Fruit fly (Drosophila melanogaster) whole organism, prepupa: ENCODE measurements around the gene CG12535.

Experiments used
- Blimp-1 ChIP-seq: fragments of 200-800 bp; sonication (Bioruptor generic); optimal IDR thresholded peaks from 3 replicates; lab custom pipeline; 2017; ENCODE audit warnings: missing biosample characterization, missing genetic modification characterization, mild to moderate bottlenecking, moderate library complexity, missing genetic modification reagents
- CG10631 ChIP-seq: fragments of 200-800 bp; sonication (Bioruptor generic); optimal IDR thresholded peaks from 2 replicates; lab custom pipeline; 2016; ENCODE audit warnings: missing biosample characterization, missing genetic modification characterization
- CG10669 ChIP-seq: fragments of 200-800 bp; sonication (Bioruptor generic); optimal IDR thresholded peaks from 3 replicates; lab custom pipeline; 2018; ENCODE audit warnings: missing biosample characterization, mild to moderate bottlenecking, missing genetic modification characterization, moderate library complexity
- CG11294 ChIP-seq: fragments of 200-800 bp; sonication (Bioruptor generic); IDR thresholded peaks from 2 replicates; pipeline ENCODE4 v1.3.6; 2022; ENCODE audit warnings: missing biosample characterization, missing genetic modification characterization
- CG11762 ChIP-seq: fragments of 200-800 bp; sonication (Bioruptor generic); optimal IDR thresholded peaks from 3 replicates; lab custom pipeline; 2016; ENCODE audit warnings: missing biosample characterization, missing genetic modification characterization; ENCODE audit not compliant: insufficient read depth
- CG11902 ChIP-seq: fragments of 200-800 bp; sonication (Bioruptor generic); optimal IDR thresholded peaks from 3 replicates; lab custom pipeline; 2016; ENCODE audit warnings: missing biosample characterization, missing genetic modification characterization
- CG15336 ChIP-seq: fragments of 200-800 bp; sonication (Bioruptor generic); IDR thresholded peaks from 2 replicates; pipeline ENCODE4 v1.3.6; 2022; ENCODE audit warnings: missing biosample characterization, missing genetic modification characterization
- CG1621 ChIP-seq: fragments of 200-800 bp; sonication (Bioruptor generic); optimal IDR thresholded peaks from 3 replicates; lab custom pipeline; 2018; ENCODE audit warnings: missing biosample characterization, mild to moderate bottlenecking, missing genetic modification characterization
- CG16779 ChIP-seq: fragments of 200-800 bp; sonication (Bioruptor generic); optimal IDR thresholded peaks from 3 replicates; lab custom pipeline; 2017; ENCODE audit warnings: missing biosample characterization, mild to moderate bottlenecking, missing genetic modification characterization
- CG3032 ChIP-seq: fragments of 200-800 bp; optimal IDR thresholded peaks from 2 replicates; lab custom pipeline; 2019; ENCODE audit warnings: missing biosample characterization, mild to moderate bottlenecking, missing genetic modification characterization, moderate library complexity
- CG31627 ChIP-seq: fragments of 200-800 bp; sonication (Bioruptor generic); optimal IDR thresholded peaks from 3 replicates; lab custom pipeline; 2016; ENCODE audit warnings: missing biosample characterization, missing genetic modification characterization
- CG34406 ChIP-seq: fragments of 200-800 bp; sonication (Bioruptor generic); optimal IDR thresholded peaks from 3 replicates; lab custom pipeline; 2016; ENCODE audit warnings: missing biosample characterization, missing genetic modification characterization
- CG3919 ChIP-seq: fragments of 200-800 bp; sonication (Bioruptor generic); optimal IDR thresholded peaks from 3 replicates; lab custom pipeline; 2016; ENCODE audit warnings: missing biosample characterization, missing genetic modification characterization
- CG4318 ChIP-seq: fragments of 200-800 bp; sonication (Bioruptor generic); optimal IDR thresholded peaks from 3 replicates; lab custom pipeline; 2017; ENCODE audit warnings: missing biosample characterization, mild to moderate bottlenecking, missing genetic modification characterization
- CG6163 ChIP-seq: fragments of 200-800 bp; sonication (Bioruptor generic); IDR thresholded peaks from 3 replicates; pipeline ENCODE4 v1.3.6; 2022; ENCODE audit warnings: missing biosample characterization, missing genetic modification characterization
- CG6276 ChIP-seq: fragments of 200-800 bp; sonication (Bioruptor generic); optimal IDR thresholded peaks from 2 replicates; lab custom pipeline; 2017; ENCODE audit warnings: missing biosample characterization, mild to moderate bottlenecking, missing genetic modification characterization
- CG6792 ChIP-seq: fragments of 200-800 bp; sonication (Bioruptor generic); optimal IDR thresholded peaks from 3 replicates; lab custom pipeline; 2016; ENCODE audit warnings: missing biosample characterization, missing genetic modification characterization
- CG7368 ChIP-seq: fragments of 200-800 bp; sonication (Bioruptor generic); optimal IDR thresholded peaks from 3 replicates; lab custom pipeline; 2016; ENCODE audit warnings: missing biosample characterization, missing genetic modification characterization
- CG8119 ChIP-seq: fragments of 200-800 bp; sonication (Bioruptor generic); IDR thresholded peaks from 3 replicates; pipeline ENCODE4 v1.3.6; 2022; ENCODE audit warnings: missing biosample characterization, missing genetic modification characterization
- CG8319 ChIP-seq: fragments of 200-800 bp; sonication (Bioruptor generic); optimal IDR thresholded peaks from 3 replicates; lab custom pipeline; 2016; ENCODE audit warnings: missing biosample characterization, missing genetic modification characterization
- CG8632 ChIP-seq: fragments of 200-800 bp; sonication (Bioruptor generic); optimal IDR thresholded peaks from 3 replicates; lab custom pipeline; 2016; ENCODE audit warnings: missing biosample characterization, missing genetic modification characterization
- CG9139 ChIP-seq: fragments of 200-800 bp; sonication (Bioruptor generic); optimal IDR thresholded peaks from 3 replicates; lab custom pipeline; 2017; ENCODE audit warnings: missing biosample characterization, mild to moderate bottlenecking, missing genetic modification characterization
- Eip78C ChIP-seq: fragments of 200-800 bp; sonication (Bioruptor generic); peaks from one replicate; lab custom pipeline; 2016; ENCODE audit warnings: missing biosample characterization, missing genetic modification characterization
- Eip93F ChIP-seq: fragments of 200-800 bp; sonication (Bioruptor generic); optimal IDR thresholded peaks from 2 replicates; lab custom pipeline; 2016; ENCODE audit warnings: missing biosample characterization, mild to moderate bottlenecking, missing genetic modification characterization
- Ets21C ChIP-seq: fragments of 200-800 bp; sonication (Bioruptor generic); optimal IDR thresholded peaks from 3 replicates; lab custom pipeline; 2016; ENCODE audit warnings: missing biosample characterization, missing genetic modification characterization
- Gug ChIP-seq: fragments of 200-800 bp; sonication (Bioruptor generic); IDR thresholded peaks from 2 replicates; pipeline ENCODE4 v1.3.6; 2022; ENCODE audit warnings: missing biosample characterization, missing genetic modification characterization
- Hr38 ChIP-seq: sonication (Bioruptor generic); optimal IDR thresholded peaks from 2 replicates; lab custom pipeline; 2016; ENCODE audit warnings: missing biosample characterization, missing genetic modification characterization
- Hr39 ChIP-seq: fragments of 200-800 bp; sonication (Bioruptor generic); optimal IDR thresholded peaks from 2 replicates; lab custom pipeline; 2016; ENCODE audit warnings: missing biosample characterization, missing genetic modification characterization
- Lpt ChIP-seq: fragments of 200-800 bp; sonication (Bioruptor generic); optimal IDR thresholded peaks from 3 replicates; lab custom pipeline; 2016; ENCODE audit warnings: missing biosample characterization, missing genetic modification characterization
- Met ChIP-seq: fragments of 200-800 bp; sonication (Bioruptor generic); optimal IDR thresholded peaks from 3 replicates; lab custom pipeline; 2016; ENCODE audit warnings: missing biosample characterization, missing genetic modification characterization
- Smox ChIP-seq: fragments of 200-800 bp; sonication (Bioruptor generic); optimal IDR thresholded peaks from 3 replicates; lab custom pipeline; 2016; ENCODE audit warnings: missing biosample characterization, missing genetic modification characterization
- Sox14 ChIP-seq: fragments of 200-800 bp; sonication (Bioruptor generic); optimal IDR thresholded peaks from 3 replicates; lab custom pipeline; 2016; ENCODE audit warnings: missing biosample characterization, missing genetic modification characterization
- Sox15 ChIP-seq: fragments of 200-800 bp; sonication (Bioruptor generic); optimal IDR thresholded peaks from 3 replicates; lab custom pipeline; 2016; ENCODE audit warnings: missing biosample characterization, missing genetic modification characterization
- achi ChIP-seq: fragments of 200-800 bp; sonication (Bioruptor generic); optimal IDR thresholded peaks from 3 replicates; lab custom pipeline; 2016; ENCODE audit warnings: missing biosample characterization, missing genetic modification characterization
- cyc ChIP-seq: fragments of 200-800 bp; sonication (Bioruptor generic); optimal IDR thresholded peaks from 3 replicates; lab custom pipeline; 2016; ENCODE audit warnings: missing biosample characterization, missing genetic modification characterization
- dac ChIP-seq: fragments of 200-800 bp; sonication (Bioruptor generic); optimal IDR thresholded peaks from 2 replicates; lab custom pipeline; 2017; ENCODE audit warnings: missing biosample characterization, mild to moderate bottlenecking, missing genetic modification characterization
- dsx ChIP-seq: fragments of 200-800 bp; optimal IDR thresholded peaks from 3 replicates; lab custom pipeline; 2019; ENCODE audit warnings: missing biosample characterization, mild to moderate bottlenecking, missing genetic modification characterization, moderate library complexity; ENCODE audit not compliant: poor library complexity, severe bottlenecking
- eg ChIP-seq: fragments of 200-800 bp; sonication (Bioruptor generic); IDR thresholded peaks from 3 replicates; pipeline ENCODE4 v1.3.6; 2022; ENCODE audit warnings: missing biosample characterization, missing genetic modification characterization
- esn ChIP-seq: fragments of 200-800 bp; sonication (Bioruptor generic); optimal IDR thresholded peaks from 2 replicates; lab custom pipeline; 2016; ENCODE audit warnings: missing biosample characterization, mild to moderate bottlenecking, missing genetic modification characterization, moderate library complexity
- fd59A ChIP-seq: fragments of 200-800 bp; sonication (Bioruptor generic); optimal IDR thresholded peaks from 2 replicates; lab custom pipeline; 2017; ENCODE audit warnings: missing biosample characterization, mild to moderate bottlenecking, missing genetic modification characterization, missing genetic modification reagents
- fd85E ChIP-seq: fragments of 200-800 bp; sonication (Bioruptor generic); optimal IDR thresholded peaks from 3 replicates; lab custom pipeline; 2016; ENCODE audit warnings: missing biosample characterization, missing genetic modification characterization
- fkh ChIP-seq: fragments of 200-800 bp; sonication (Bioruptor generic); optimal IDR thresholded peaks from 3 replicates; lab custom pipeline; 2017; ENCODE audit warnings: missing biosample characterization, mild to moderate bottlenecking, missing genetic modification characterization, moderate library complexity
- lz ChIP-seq: fragments of 200-800 bp; sonication (Bioruptor generic); optimal IDR thresholded peaks from 3 replicates; lab custom pipeline; 2016; ENCODE audit warnings: missing biosample characterization, missing genetic modification characterization
- net ChIP-seq: fragments of 200-800 bp; sonication (Bioruptor generic); optimal IDR thresholded peaks from 3 replicates; lab custom pipeline; 2016; ENCODE audit warnings: missing biosample characterization, missing genetic modification characterization
- pdm3 ChIP-seq: fragments of 200-800 bp; sonication (Bioruptor generic); optimal IDR thresholded peaks from 3 replicates; lab custom pipeline; 2016; ENCODE audit warnings: missing biosample characterization, missing genetic modification characterization
- salr ChIP-seq, 2 experiments: fragments of 200-800 bp; sonication (Bioruptor generic); optimal IDR thresholded peaks; 3 replicates each; lab custom pipeline; 2016 to 2018; ENCODE audit warnings: missing biosample characterization in 2 of 2, missing genetic modification characterization in 2 of 2, mild to moderate bottlenecking in 1 of 2
- topi ChIP-seq: fragments of 200-800 bp; sonication (Bioruptor generic); optimal IDR thresholded peaks from 3 replicates; lab custom pipeline; 2016; ENCODE audit warnings: missing biosample characterization, missing genetic modification characterization
- vri ChIP-seq: fragments of 200-800 bp; sonication (Bioruptor generic); optimal IDR thresholded peaks from 3 replicates; lab custom pipeline; 2016; ENCODE audit warnings: missing biosample characterization, mild to moderate bottlenecking, missing genetic modification characterization

Gene CG12535

dm6 chrX:3433646-3434097 is 15.1 kb downstream of the CG12535 start (continued):
- TF ChIP-seq CG9139 (GFP tag; lab: Kevin White, UChicago): peak; percentile 91
- TF ChIP-seq Gug (GFP tag; lab: Robert Waterston, UW): peak; percentile 79
- TF ChIP-seq esn: peak; percentile 94
- peak; percentile 87 for TF ChIP-seq CG10631 (GFP tag; lab: Kevin White, UChicago)
- TF ChIP-seq CG8319: peak; percentile 95
- peak; percentile 98 for TF ChIP-seq topi
- peak; percentile 91 for TF ChIP-seq CG15336
- peak; percentile 77 for TF ChIP-seq dsx (GFP tag; lab: Kevin White, UChicago)
- peak; percentile 78 for TF ChIP-seq Met (GFP tag; lab: Kevin White, UChicago)
- peak; percentile 60 for TF ChIP-seq dac (GFP tag; lab: Kevin White, UChicago)
- peak; percentile 77 for TF ChIP-seq CG16779 (tag; lab: Kevin White, UChicago)
- peak; percentile 98 for TF ChIP-seq cyc (GFP tag; lab: Kevin White, UChicago)
- TF ChIP-seq CG10669 (GFP tag; lab: Kevin White, UChicago): peak; percentile 83
- TF ChIP-seq salr (GFP tag; optimal IDR thresholded peaks at IDR 0.05; lab: Kevin White, UChicago): peak; percentile 15 to 84
- TF ChIP-seq fd85E (GFP tag; lab: Kevin White, UChicago): peak; percentile 85
- TF ChIP-seq Eip93F: peak; percentile 91
- TF ChIP-seq vri (GFP tag; lab: Kevin White, UChicago): peak; percentile 89
- peak; percentile 95 for TF ChIP-seq lz (GFP tag; lab: Kevin White, UChicago)
- peak; percentile 91 for TF ChIP-seq Lpt (GFP tag; lab: Kevin White, UChicago)
- peak; percentile 58 for TF ChIP-seq CG1621 (tag; lab: Kevin White, UChicago)
- TF ChIP-seq Sox14 (GFP tag; lab: Kevin White, UChicago): peak; percentile 90
- peak; percentile 88 for TF ChIP-seq Sox15 (GFP tag; lab: Kevin White, UChicago)
- peak; percentile 80 for TF ChIP-seq CG6276 (GFP tag; lab: Kevin White, UChicago)
- TF ChIP-seq CG4318: peak; percentile 58
- TF ChIP-seq achi: peak; percentile 86
- TF ChIP-seq CG3032 (tag; lab: Kevin White, UChicago): peak; percentile 42
- TF ChIP-seq CG11294 (GFP tag; lab: Robert Waterston, UW): peak; percentile 76
- TF ChIP-seq CG8632 (GFP tag; lab: Kevin White, UChicago): peak; percentile 93
- peak; percentile 95 for TF ChIP-seq eg (GFP tag; lab: Robert Waterston, UW)
- TF ChIP-seq Eip78C (GFP tag; lab: Kevin White, UChicago): peak; percentile 99
- TF ChIP-seq CG6792: peak; percentile 92
- peak; percentile 93 for TF ChIP-seq Smox
- TF ChIP-seq CG31627 (GFP tag; lab: Kevin White, UChicago): peak; percentile 96

- TF ChIP-seq lz (GFP tag; lab: Kevin White, UChicago) (peak; percentile 83), achi (peak; percentile 80), CG6792 (peak; percentile 74), fkh (peak; percentile 32), Ets21C (peak; percentile 73), CG10669 (GFP tag; lab: Kevin White, UChicago) (peak; percentile 91), CG6276 (GFP tag; lab: Kevin White, UChicago) (peak; percentile 78), CG10631 (GFP tag; lab: Kevin White, UChicago) (peak; percentile 78), net (GFP tag; lab: Kevin White, UChicago) (peak; percentile 83), CG6163 (peak; percentile 94), CG11902 (peak; percentile 85), eg (GFP tag; lab: Robert Waterston, UW) (peak; percentile 90), CG8632 (GFP tag; lab: Kevin White, UChicago) (peak; percentile 77), dac (GFP tag; lab: Kevin White, UChicago) (peak; percentile 78), CG3032 (tag; lab: Kevin White, UChicago) (peak; percentile 75), Blimp-1 (GFP tag; lab: Kevin White, UChicago) (no peak), CG4318 (peak; percentile 75), dsx (GFP tag; lab: Kevin White, UChicago) (peak; percentile 72), pdm3 (GFP tag; lab: Kevin White, UChicago) (peak; percentile 91), CG8319 (peak; percentile 86), CG7368 (peak; percentile 91), CG31627 (GFP tag; lab: Kevin White, UChicago) (peak; percentile 84), salr (GFP tag; optimal IDR thresholded peaks at IDR 0.05; lab: Kevin White, UChicago) (peak; percentile 64 to 82), Hr38 (GFP tag; lab: Kevin White, UChicago) (no peak), CG11762 (GFP tag; lab: Kevin White, UChicago) (peak; percentile 86), fd59A (GFP tag; lab: Kevin White, UChicago) (peak; percentile 79), esn (peak; percentile 81), CG3919 (peak; percentile 90), CG34406 (GFP tag; lab: Kevin White, UChicago) (peak; percentile 79), Hr39 (GFP tag; lab: Kevin White, UChicago) (peak; percentile 87), Sox15 (GFP tag; lab: Kevin White, UChicago) (peak; percentile 81), CG8119 (GFP tag; lab: Robert Waterston, UW) (peak; percentile 88)
Measured at dm6 chrX:3432928-3433327, 15.8 kb downstream of the CG12535 start.
